Fruit fly (Drosophila melanogaster): Measurements from ENCODE around the gene CG8927.
A peak's percentile ranks its signal among the peaks of the same experiment; 100 is the strongest.

CG8927 gene

DNA sequence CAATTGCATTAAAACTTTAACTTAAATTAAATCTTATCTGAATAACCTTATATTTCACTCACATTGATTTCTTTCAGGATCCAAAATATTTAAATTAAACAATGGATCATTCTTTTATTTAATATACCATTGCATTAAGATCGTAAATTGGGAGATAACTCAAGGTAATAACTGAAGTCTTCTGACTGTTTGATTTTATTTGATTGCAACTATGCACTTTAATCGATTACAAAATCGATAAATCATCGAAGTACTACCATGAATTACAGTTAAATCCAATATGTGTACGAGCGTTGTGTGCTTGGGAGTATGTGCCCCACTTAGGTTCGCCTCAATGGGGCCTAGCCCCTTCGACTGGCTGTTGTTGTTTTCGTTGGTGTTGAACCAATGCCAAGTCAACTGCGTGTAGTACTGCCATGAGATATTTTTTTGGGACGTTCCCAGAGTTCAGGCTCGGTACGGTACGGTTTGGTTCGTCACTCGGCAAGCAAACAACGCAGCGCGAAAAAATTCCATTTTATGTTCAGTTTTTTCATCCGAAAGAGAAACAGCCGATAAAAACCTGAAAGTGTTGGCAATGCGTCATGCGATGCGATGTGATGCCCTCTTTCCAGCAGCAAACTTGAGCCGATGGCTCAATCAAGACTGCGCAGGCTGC lies 31.2 kb downstream of the CG8927 start (continued):
- TF ChIP-seq chinmo (GFP tag; IDR thresholded peaks at IDR 0.05; ENCODE audit: partially characterized antibody) = no peak
- TF ChIP-seq hkb (optimal IDR thresholded peaks at IDR 0.05) = no peak
- peak; percentile 17; the same call in 1 of the 2 replicates for TF ChIP-seq hkb (GFP tag; IDR thresholded peaks at IDR 0.05)
- TF ChIP-seq pan (optimal IDR thresholded peaks at IDR 0.05) = no peak
- peak in 1 of 2 experiments; percentile 12 for TF ChIP-seq pan (GFP tag; optimal IDR thresholded peaks at IDR 0.05 in 1 of 2, IDR thresholded peaks at IDR 0.05 in 1 of 2)
- no peak for TF ChIP-seq CG11695 (GFP tag; IDR thresholded peaks at IDR 0.05)
- no peak for TF ChIP-seq Vsx1 (GFP tag; optimal IDR thresholded peaks at IDR 0.05)
- TF ChIP-seq grau (tag; optimal IDR thresholded peaks at IDR 0.05) = no peak
- no peak for TF ChIP-seq CG12104 (GFP tag; optimal IDR thresholded peaks at IDR 0.05)
- TF ChIP-seq CG32772 (GFP tag; IDR thresholded peaks at IDR 0.05) = 0 out of 2 replicates have a peak, but pooled peaks have one; percentile 9
- no peak for TF ChIP-seq sisA (GFP tag; IDR thresholded peaks at IDR 0.05)
- TF ChIP-seq cg (GFP tag; optimal IDR thresholded peaks at IDR 0.05) = peak; percentile 5
- no peak for TF ChIP-seq ham (GFP tag; IDR thresholded peaks at IDR 0.05)
- TF ChIP-seq Spps (tag; optimal IDR thresholded peaks at IDR 0.05) = no peak
- TF ChIP-seq CG12769 (tag; optimal IDR thresholded peaks at IDR 0.05) = peak; percentile 81
- TF ChIP-seq CG8944 (GFP tag; optimal IDR thresholded peaks at IDR 0.05) = no peak
- TF ChIP-seq CG8290 (GFP tag; optimal IDR thresholded peaks at IDR 0.05) = no peak
- peak in 1 of 2 experiments; percentile 65 for TF ChIP-seq CG8290 (tag; optimal IDR thresholded peaks at IDR 0.05)
- TF ChIP-seq ewg (GFP tag; optimal IDR thresholded peaks at IDR 0.05) = no peak
- TF ChIP-seq CG9932 (GFP tag; IDR thresholded peaks at IDR 0.05) = 0 out of 2 replicates have a peak, but pooled peaks have one; percentile 8
- no peak for TF ChIP-seq CG2120 (GFP tag; optimal IDR thresholded peaks at IDR 0.05)
- TF ChIP-seq CG13894 (tag; optimal IDR thresholded peaks at IDR 0.05) = peak; percentile 1
- TF ChIP-seq CG5180 (GFP tag; optimal IDR thresholded peaks at IDR 0.05) = peak; percentile 41
- TF ChIP-seq CG7987 (GFP tag; optimal IDR thresholded peaks at IDR 0.05) = peak; percentile 1
- no peak for TF ChIP-seq Optix (GFP tag; IDR thresholded peaks at IDR 0.05)
- TF ChIP-seq CG30403 (GFP tag; optimal IDR thresholded peaks at IDR 0.05) = no peak
- no peak for TF ChIP-seq CG12942 (GFP tag; optimal IDR thresholded peaks at IDR 0.05)
- TF ChIP-seq nom (GFP tag; optimal IDR thresholded peaks at IDR 0.05) = no peak
- no peak for TF ChIP-seq CG18262 (tag; optimal IDR thresholded peaks at IDR 0.05)
- no peak for TF ChIP-seq ato (GFP tag; IDR thresholded peaks at IDR 0.05; ENCODE audit: partially characterized antibody)
- no peak for TF ChIP-seq CG31365 (tag; optimal IDR thresholded peaks at IDR 0.05)
- TF ChIP-seq ftz-f1 (GFP tag; optimal IDR thresholded peaks at IDR 0.05) = peak; percentile 19
- TF ChIP-seq CG2712 (tag; optimal IDR thresholded peaks at IDR 0.05) = no peak
- peak; percentile 47 for TF ChIP-seq sd (tag; optimal IDR thresholded peaks at IDR 0.05)
- TF ChIP-seq stwl (tag; optimal IDR thresholded peaks at IDR 0.05) = peak; percentile 74
- TF ChIP-seq fru (optimal IDR thresholded peaks at IDR 0.05) = no peak
- no peak for TF ChIP-seq D (optimal IDR thresholded peaks at IDR 0.05)
- no peak for TF ChIP-seq D (GFP tag; optimal IDR thresholded peaks at IDR 0.05)
- TF ChIP-seq CG15269 (tag; optimal IDR thresholded peaks at IDR 0.05) = peak; percentile 16
- TF ChIP-seq CG2889 (GFP tag; IDR thresholded peaks at IDR 0.05) = no peak
- peak; percentile 24 for TF ChIP-seq ATbp (GFP tag; optimal IDR thresholded peaks at IDR 0.05)
- TF ChIP-seq CG3163 (GFP tag; optimal IDR thresholded peaks at IDR 0.05) = no peak
- TF ChIP-seq sc (optimal IDR thresholded peaks at IDR 0.05) = no peak
- no peak for TF ChIP-seq sc (GFP tag; optimal IDR thresholded peaks at IDR 0.05)
- TF ChIP-seq CG9727 (GFP tag; optimal IDR thresholded peaks at IDR 0.05) = no peak
- no peak for TF ChIP-seq Nf-YC (tag; optimal IDR thresholded peaks at IDR 0.05)
- TF ChIP-seq Atf6 (GFP tag; IDR thresholded peaks at IDR 0.05) = 0 out of 2 replicates have a peak, but pooled peaks have one; percentile 18
- peak; percentile 28; the same call in 1 of the 2 replicates for TF ChIP-seq MBD-R2 (GFP tag; IDR thresholded peaks at IDR 0.05)
- no peak for TF ChIP-seq sim (GFP tag; IDR thresholded peaks at IDR 0.05)
- TF ChIP-seq Oli (tag; optimal IDR thresholded peaks at IDR 0.05) = no peak
- no peak for TF ChIP-seq her (GFP tag; optimal IDR thresholded peaks at IDR 0.05)
- no peak for TF ChIP-seq ind (GFP tag; optimal IDR thresholded peaks at IDR 0.05)
